Worm (Caenorhabditis elegans) whole organism, L4 larva: ENCODE data around the gene Y54G2A.72.

ENCODE experiments used
- F10B5.3 ChIP-seq: sonication (generic microtip); optimal IDR thresholded peaks from 2 replicates; lab custom pipeline; 2016; ENCODE audit warnings: mild to moderate bottlenecking, missing genetic modification characterization, missing compliant biosample characterization
- F26F4.8 ChIP-seq: fragments of 200-800 bp; sonication (Bioruptor generic); conservative IDR thresholded peaks from 2 replicates; pipeline ENCODE4 v1.3.6; 2022; ENCODE audit warnings: missing genetic modification characterization, missing compliant biosample characterization
- F44E2.7 ChIP-seq: fragments of 200-800 bp; sonication (Bioruptor generic); IDR thresholded peaks from 2 replicates; pipeline ENCODE4 v2.1.2; 2022; ENCODE audit warnings: missing genetic modification characterization, missing compliant biosample characterization
- F49E8.2 ChIP-seq: sonication (generic microtip); optimal IDR thresholded peaks from 2 replicates; lab custom pipeline; 2016; ENCODE audit warnings: missing compliant biosample characterization, mild to moderate bottlenecking, missing genetic modification characterization, borderline replicate concordance
- T20F7.1 ChIP-seq: fragments of 200-800 bp; sonication (Bioruptor generic); optimal IDR thresholded peaks from 2 replicates; lab custom pipeline; 2018; ENCODE audit warnings: mild to moderate bottlenecking, missing genetic modification characterization, missing compliant biosample characterization
- Y105C5A.15 ChIP-seq: fragments of 200-800 bp; sonication (Bioruptor generic); IDR thresholded peaks from 2 replicates; pipeline ENCODE4 v1.3.6; 2022; ENCODE audit warnings: missing genetic modification characterization, missing compliant biosample characterization
- Y48G9A.11 ChIP-seq: fragments of 200-800 bp; sonication (Bioruptor generic); IDR thresholded peaks from 2 replicates; pipeline ENCODE4 v1.3.6; 2022; ENCODE audit warnings: missing genetic modification reagents, missing genetic modification characterization, missing compliant biosample characterization
- Y75B8A.6 ChIP-seq: fragments of 200-800 bp; sonication (Bioruptor generic); IDR thresholded peaks from 2 replicates; pipeline ENCODE4 v1.3.6; 2022; ENCODE audit warnings: missing genetic modification reagents, missing genetic modification characterization, missing compliant biosample characterization
- ZK337.2 ChIP-seq: fragments of 200-800 bp; sonication (Bioruptor generic); IDR thresholded peaks from 2 replicates; pipeline ENCODE4 v1.3.6; 2022; ENCODE audit warnings: missing genetic modification reagents, missing genetic modification characterization, missing compliant biosample characterization
- ZK546.5 ChIP-seq, 2 experiments: sonication (generic microtip); optimal IDR thresholded peaks; 2 replicates each; lab custom pipeline; 2017; ENCODE audit warnings: missing biosample characterization in 2 of 2, missing genetic modification characterization in 2 of 2
- ama-1 ChIP-seq: fragments of 150-350 bp; optimal IDR thresholded peaks from 2 replicates; lab custom pipeline; 2014; ENCODE audit warnings: inconsistent platforms, mixed read lengths
- ceh-20 ChIP-seq: fragments of 200-800 bp; sonication (Bioruptor generic); IDR thresholded peaks from 2 replicates; pipeline ENCODE4 v1.3.6; 2022; ENCODE audit warnings: missing genetic modification reagents, missing genetic modification characterization, missing compliant biosample characterization
- ceh-28 ChIP-seq: fragments of 150-350 bp; optimal IDR thresholded peaks from 2 replicates; lab custom pipeline; 2014; ENCODE audit warnings: missing biosample characterization, missing genetic modification reagents, missing genetic modification characterization
- ces-1 ChIP-seq: fragments of 150-350 bp; sonication (generic microtip); optimal IDR thresholded peaks from 4 replicates; lab custom pipeline; 2014; ENCODE audit warnings: missing biosample characterization, missing genetic modification reagents, missing genetic modification characterization
- daf-16 ChIP-seq, 3 experiments: sonication (generic microtip); optimal IDR thresholded peaks; 2 replicates each; lab custom pipeline; 2016 to 2017; ENCODE audit warnings: missing genetic modification characterization in 3 of 3, missing genetic modification reagents in 3 of 3, mild to moderate bottlenecking in 2 of 3, missing compliant biosample characterization in 2 of 3, missing biosample characterization in 1 of 3, moderate library complexity in 1 of 3
- daf-19 ChIP-seq: fragments of 200-800 bp; sonication (Bioruptor generic); conservative IDR thresholded peaks from 2 replicates; pipeline ENCODE4 v1.3.6; 2022; ENCODE audit warnings: missing genetic modification characterization, missing compliant biosample characterization
- dmd-6 ChIP-seq: fragments of 200-800 bp; sonication (Bioruptor generic); IDR thresholded peaks from 2 replicates; pipeline ENCODE4 v1.3.6; 2022; ENCODE audit warnings: missing genetic modification reagents, missing genetic modification characterization, missing compliant biosample characterization
- fos-1 ChIP-seq: fragments of 150-350 bp; optimal IDR thresholded peaks from 2 replicates; lab custom pipeline; 2014; ENCODE audit warnings: missing biosample characterization, missing genetic modification characterization
- gei-8 ChIP-seq: fragments of 200-800 bp; sonication (Bioruptor generic); optimal IDR thresholded peaks from 2 replicates; lab custom pipeline; 2018; ENCODE audit warnings: mild to moderate bottlenecking, missing genetic modification characterization, missing compliant biosample characterization
- hmg-1.1 ChIP-seq: fragments of 200-800 bp; sonication (Bioruptor generic); IDR thresholded peaks from 2 replicates; pipeline ENCODE4 v1.3.6; 2022; ENCODE audit warnings: missing genetic modification reagents, missing genetic modification characterization, missing compliant biosample characterization
- lim-7 ChIP-seq: fragments of 200-800 bp; sonication (Bioruptor generic); IDR thresholded peaks from 2 replicates; pipeline ENCODE4 v1.3.6; 2022; ENCODE audit warnings: missing genetic modification characterization, missing compliant biosample characterization
- lin-29 ChIP-seq: fragments of 200-800 bp; sonication (Bioruptor generic); IDR thresholded peaks from 2 replicates; pipeline ENCODE4 v1.3.6; 2022; ENCODE audit warnings: missing genetic modification reagents, missing genetic modification characterization, missing compliant biosample characterization
- lin-39 ChIP-seq: fragments of 150-350 bp; optimal IDR thresholded peaks from 2 replicates; lab custom pipeline; 2014; ENCODE audit warnings: missing biosample characterization, missing genetic modification reagents, missing genetic modification characterization
- lsy-2 ChIP-seq, 2 experiments: fragments of 150-350 bp in 1 of 2; sonication (generic microtip) in 1 of 2; optimal IDR thresholded peaks; 2 replicates each; lab custom pipeline; 2014 to 2017; ENCODE audit warnings: missing biosample characterization in 2 of 2, missing genetic modification characterization in 2 of 2
- madf-5 ChIP-seq, 2 experiments: fragments of 200-800 bp; sonication (Bioruptor generic); IDR thresholded peaks; 2 replicates each; pipeline ENCODE4 v1.3.6; 2022; ENCODE audit warnings: missing compliant biosample characterization in 2 of 2, missing genetic modification characterization in 2 of 2
- madf-9 ChIP-seq: fragments of 200-800 bp; sonication (Bioruptor generic); conservative IDR thresholded peaks from 2 replicates; pipeline ENCODE4 v1.3.6; 2022; ENCODE audit warnings: missing genetic modification reagents, missing genetic modification characterization, missing compliant biosample characterization
- mep-1 ChIP-seq: fragments of 150-350 bp; sonication (generic microtip); optimal IDR thresholded peaks from 3 replicates; lab custom pipeline; 2014; ENCODE audit warnings: missing biosample characterization, missing genetic modification characterization
- mxl-3 ChIP-seq: fragments of 200-800 bp; sonication (Bioruptor generic); optimal IDR thresholded peaks from 2 replicates; lab custom pipeline; 2018; ENCODE audit warnings: mild to moderate bottlenecking, missing genetic modification characterization, missing compliant biosample characterization
- nhr-11 ChIP-seq: fragments of 150-350 bp; optimal IDR thresholded peaks from 2 replicates; lab custom pipeline; 2014; ENCODE audit warnings: missing biosample characterization, missing genetic modification characterization
- nhr-111 ChIP-seq: fragments of 200-800 bp; sonication (Bioruptor generic); optimal IDR thresholded peaks from 2 replicates; lab custom pipeline; 2018; ENCODE audit warnings: mild to moderate bottlenecking, missing genetic modification characterization, missing compliant biosample characterization
- nhr-28 ChIP-seq: fragments of 150-350 bp; optimal IDR thresholded peaks from 2 replicates; lab custom pipeline; 2014; ENCODE audit warnings: missing biosample characterization, missing genetic modification characterization
- nhr-41 ChIP-seq: fragments of 200-800 bp; sonication (Bioruptor generic); IDR thresholded peaks from 2 replicates; pipeline ENCODE4 v1.3.6; 2022; ENCODE audit warnings: missing genetic modification reagents, missing genetic modification characterization, missing compliant biosample characterization
- pqm-1 ChIP-seq: sonication (generic microtip); optimal IDR thresholded peaks from 2 replicates; lab custom pipeline; 2017; ENCODE audit warnings: missing biosample characterization, missing genetic modification characterization
- sdz-12 ChIP-seq: fragments of 200-800 bp; sonication (Bioruptor generic); optimal IDR thresholded peaks from 2 replicates; lab custom pipeline; 2018; ENCODE audit warnings: mild to moderate bottlenecking, missing genetic modification characterization, missing compliant biosample characterization
- set-16 ChIP-seq: fragments of 200-800 bp; sonication (Bioruptor generic); IDR thresholded peaks from 2 replicates; pipeline ENCODE4 v1.3.6; 2022; ENCODE audit warnings: missing genetic modification reagents, missing genetic modification characterization, missing compliant biosample characterization
- skn-1 ChIP-seq: fragments of 150-350 bp; optimal IDR thresholded peaks from 2 replicates; lab custom pipeline; 2014; ENCODE audit warnings: missing biosample characterization, missing genetic modification characterization
- snpc-4 ChIP-seq: fragments of 150-350 bp; optimal IDR thresholded peaks from 2 replicates; lab custom pipeline; 2014; ENCODE audit warnings: missing biosample characterization, missing genetic modification characterization
- spr-3 ChIP-seq: fragments of 200-800 bp; sonication (Bioruptor generic); optimal IDR thresholded peaks from 2 replicates; lab custom pipeline; 2018; ENCODE audit warnings: mild to moderate bottlenecking, missing genetic modification characterization, missing compliant biosample characterization
- tag-97 ChIP-seq: fragments of 200-800 bp; sonication (Bioruptor generic); IDR thresholded peaks from 2 replicates; pipeline ENCODE4 v1.3.6; 2022; ENCODE audit warnings: missing genetic modification characterization, missing compliant biosample characterization
- tra-1 ChIP-seq: fragments of 200-800 bp; sonication (Bioruptor generic); IDR thresholded peaks from 2 replicates; pipeline ENCODE4 v1.3.6; 2022; ENCODE audit warnings: missing genetic modification reagents, missing genetic modification characterization, missing compliant biosample characterization
- zag-1 ChIP-seq: fragments of 150-350 bp; optimal IDR thresholded peaks from 2 replicates; lab custom pipeline; 2014; ENCODE audit warnings: missing biosample characterization, missing genetic modification characterization
- zip-11 ChIP-seq: fragments of 200-800 bp; sonication (Bioruptor generic); IDR thresholded peaks from 2 replicates; pipeline ENCODE4 v1.3.6; 2022; ENCODE audit warnings: missing genetic modification characterization, missing compliant biosample characterization

The Y54G2A.72 gene

ce11 chrIV:2819633-2820032, 41.7 kb downstream of the Y54G2A.72 start, which contains the start of gene Y54G2A.13:
TSS of gene Y54G2A.13 (minus strand) at chrIV:2819733.
- TF ChIP-seq dmd-6 (GFP tag; lab: Robert Waterston, UW) (no peak), set-16 (GFP tag; lab: Robert Waterston, UW) (no peak), F26F4.8 (GFP tag; lab: Robert Waterston, UW) (no peak), spr-3 (GFP tag; lab: Kevin White, UChicago) (no peak), sdz-12 (GFP tag; lab: Kevin White, UChicago) (no peak), ZK337.2 (GFP tag; lab: Robert Waterston, UW) (no peak), F10B5.3 (tag; lab: Kevin White, UChicago) (no peak), lin-39 (no peak), Y75B8A.6 (GFP tag; lab: Robert Waterston, UW) (no peak), tag-97 (no peak), lin-29 (no peak), nhr-11 (tag; lab: Kevin White, UChicago) (no peak), mxl-3 (GFP tag; lab: Kevin White, UChicago) (no peak), mep-1 (no peak), daf-19 (GFP tag; lab: Robert Waterston, UW) (no peak), fos-1 (no peak), lsy-2 (tag; optimal IDR thresholded peaks at IDR 0.05; lab: Kevin White, UChicago) (no peak), skn-1 (tag; lab: Kevin White, UChicago) (no peak), ZK546.5 (tag; optimal IDR thresholded peaks at IDR 0.05; lab: Kevin White, UChicago) (no peak)

- TF ChIP-seq T20F7.1 (no peak), nhr-28 (no peak), Y105C5A.15 (GFP tag; lab: Robert Waterston, UW) (no peak), zip-11 (GFP tag; lab: Robert Waterston, UW) (no peak), F44E2.7 (GFP tag; lab: Robert Waterston, UW) (no peak), pqm-1 (tag; lab: Kevin White, UChicago) (no peak), madf-5 (GFP tag; IDR thresholded peaks at IDR 0.05; lab: Robert Waterston, UW) (no peak), ZK546.5 (tag; optimal IDR thresholded peaks at IDR 0.05; lab: Kevin White, UChicago) (no peak), nhr-111 (no peak), sdz-12 (GFP tag; lab: Kevin White, UChicago) (no peak), hmg-1.1 (GFP tag; lab: Robert Waterston, UW) (no peak), madf-9 (no peak), ces-1 (GFP tag; lab: Kevin White, UChicago) (no peak), gei-8 (GFP tag; lab: Kevin White, UChicago) (no peak), ama-1 (no peak), zag-1 (no peak), lsy-2 (tag; optimal IDR thresholded peaks at IDR 0.05; lab: Kevin White, UChicago) (no peak), tra-1 (no peak), daf-16 (GFP tag; optimal IDR thresholded peaks at IDR 0.05; lab: Kevin White, UChicago) (no peak), daf-16 (tag; optimal IDR thresholded peaks at IDR 0.05; lab: Kevin White, UChicago) (no peak)
Observed at ce11 chrIV:2820408-2820807, 42.5 kb downstream of the Y54G2A.72 start, which contains the start of gene Y54G2A.37. TSS of gene Y54G2A.37 (plus strand) at chrIV:2820708.

ce11 chrIV:2823446-2823845, 45.5 kb downstream of the Y54G2A.72 start, which contains the start of gene clec-80:
TSS of gene clec-80 (plus strand) at chrIV:2823746.
- TF ChIP-seq pqm-1 (tag; lab: Kevin White, UChicago) (peak; percentile 43), lim-7 (GFP tag; lab: Robert Waterston, UW) (no peak)
- TF ChIP-seq, all 104 proteins: peak for 1

- TF ChIP-seq ceh-20 (GFP tag; lab: Robert Waterston, UW) (no peak), Y48G9A.11 (GFP tag; lab: Robert Waterston, UW) (no peak), sdz-12 (GFP tag; lab: Kevin White, UChicago) (peak; percentile 56), ceh-28 (tag; lab: Kevin White, UChicago) (peak; percentile 20), snpc-4 (tag; lab: Kevin White, UChicago) (peak; percentile 72), F49E8.2 (tag; lab: Kevin White, UChicago) (no peak), nhr-41 (GFP tag; lab: Robert Waterston, UW) (no peak), Y105C5A.15 (GFP tag; lab: Robert Waterston, UW) (no peak)
Observed at ce11 chrIV:2825460-2826103, 47.6 kb downstream of the Y54G2A.72 start.
